Fruit fly (Drosophila melanogaster): ENCODE data around the gene Zmynd8.

dm6 chr3R:31701934-31702333 is 32.7 kb downstream of the Zmynd8 start:
- TF ChIP-seq rn (GFP tag; IDR thresholded peaks at IDR 0.05) (no peak), Pif1B (GFP tag; optimal IDR thresholded peaks at IDR 0.05) (no peak), Pif1A (GFP tag; optimal IDR thresholded peaks at IDR 0.05) (no peak)

Measured in whole organism, pupa.